Worm (Caenorhabditis elegans): ENCODE data around the gene ZC449.1.

The ZC449.1 gene

ce11 chrX:5004940-5005339, 19.3 kb upstream of the ZC449.1 start, which contains the start of gene hsd-2:
TSS of gene hsd-2 (plus strand) at chrX:5005240.
- TF ChIP-seq ceh-44 (GFP tag; IDR thresholded peaks at IDR 0.05), result no peak
- no peak for TF ChIP-seq fos-1 (tag; optimal IDR thresholded peaks at IDR 0.05)
- TF ChIP-seq ceh-62 (tag; optimal IDR thresholded peaks at IDR 0.05), result no peak
- no peak for TF ChIP-seq zip-11 (GFP tag; IDR thresholded peaks at IDR 0.05)
- no peak for TF ChIP-seq lin-13 (GFP tag; optimal IDR thresholded peaks at IDR 0.05)
- TF ChIP-seq F26F4.8 (GFP tag; conservative IDR thresholded peaks at IDR 0.05), result no peak
- TF ChIP-seq rbr-2 (tag; optimal IDR thresholded peaks at IDR 0.05), result no peak
- no peak for TF ChIP-seq ceh-20 (GFP tag; IDR thresholded peaks at IDR 0.05)
- TF ChIP-seq unc-130 (GFP tag; optimal IDR thresholded peaks at IDR 0.05), result no peak
- TF ChIP-seq tra-1 (GFP tag; IDR thresholded peaks at IDR 0.05), result no peak
- no peak for TF ChIP-seq madf-9 (GFP tag; conservative IDR thresholded peaks at IDR 0.05)
- TF ChIP-seq spr-3 (GFP tag; optimal IDR thresholded peaks at IDR 0.05), result no peak
- no peak for TF ChIP-seq set-16 (GFP tag; IDR thresholded peaks at IDR 0.05)

- TF ChIP-seq pqm-1 (tag; optimal IDR thresholded peaks at IDR 0.05) (peak; percentile 54), fos-1 (tag; optimal IDR thresholded peaks at IDR 0.05) (no peak), daf-16 (GFP tag; optimal IDR thresholded peaks at IDR 0.05) (no peak), daf-16 (tag; optimal IDR thresholded peaks at IDR 0.05) (peak; percentile 42), nhr-28 (tag; optimal IDR thresholded peaks at IDR 0.05) (peak; percentile 32)
Observed at ce11 chrX:5006972-5007371, 17.2 kb upstream of the ZC449.1 start.

- no peak for TF ChIP-seq nhr-102 (tag; optimal IDR thresholded peaks at IDR 0.05)
- TF ChIP-seq mxl-2 (GFP tag; conservative IDR thresholded peaks at IDR 0.05), result no peak
- peak; percentile 17; the same call in 1 of the 2 replicates for TF ChIP-seq dmd-6 (GFP tag; IDR thresholded peaks at IDR 0.05)
- TF ChIP-seq saeg-2 (GFP tag; IDR thresholded peaks at IDR 0.05), result no peak
- no peak for TF ChIP-seq nhr-41 (GFP tag; IDR thresholded peaks at IDR 0.05)
- TF ChIP-seq ceh-62 (tag; optimal IDR thresholded peaks at IDR 0.05), result no peak
- TF ChIP-seq lin-1 (GFP tag; IDR thresholded peaks at IDR 0.05), result no peak
- TF ChIP-seq ctbp-1 (GFP tag; IDR thresholded peaks at IDR 0.05), result no peak
Observed at ce11 chrX:5009000-5009399, 15.2 kb upstream of the ZC449.1 start, which contains the start of gene hsd-3. TSS of gene hsd-3 (plus strand) at chrX:5009300.

DNA sequence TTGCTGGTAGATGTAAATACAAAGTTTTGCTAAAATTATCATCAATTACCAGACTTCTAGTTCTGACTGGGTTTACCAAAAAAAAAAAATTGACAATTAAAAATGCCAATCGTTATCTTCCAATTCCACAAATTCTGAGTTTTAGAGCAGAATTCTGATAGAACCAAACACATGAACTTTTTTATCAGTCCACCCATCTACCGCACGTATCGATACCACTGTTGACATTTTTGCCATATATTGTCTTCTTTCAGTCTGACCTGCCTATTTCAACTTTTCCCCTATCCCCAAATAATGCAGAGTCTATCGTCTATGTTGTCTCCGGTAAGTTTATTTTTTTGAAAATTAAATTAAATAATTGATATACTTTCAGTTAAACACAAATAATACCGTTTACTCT, 10.4 kb upstream of the ZC449.1 start, which contains the start of gene ZC449.7:
TSS of gene ZC449.7 (plus strand) at position 249 of the 400 bp plus-strand sequence.
- TF ChIP-seq aha-1 (tag), result peak; percentile 59
- no peak for TF ChIP-seq nhr-77 (tag; optimal IDR thresholded peaks at IDR 0.05)
- no peak for TF ChIP-seq daf-16 (GFP tag; optimal IDR thresholded peaks at IDR 0.05)
- TF ChIP-seq daf-16 (tag; optimal IDR thresholded peaks at IDR 0.05), result peak; percentile 54
- TF ChIP-seq dmd-6 (GFP tag; IDR thresholded peaks at IDR 0.05), result peak; percentile 30; the same call in 1 of the 2 replicates
- peak; percentile 24 for TF ChIP-seq pqm-1 (tag; optimal IDR thresholded peaks at IDR 0.05)
- peak; percentile 19 for TF ChIP-seq nhr-28 (tag; optimal IDR thresholded peaks at IDR 0.05)

DNA sequence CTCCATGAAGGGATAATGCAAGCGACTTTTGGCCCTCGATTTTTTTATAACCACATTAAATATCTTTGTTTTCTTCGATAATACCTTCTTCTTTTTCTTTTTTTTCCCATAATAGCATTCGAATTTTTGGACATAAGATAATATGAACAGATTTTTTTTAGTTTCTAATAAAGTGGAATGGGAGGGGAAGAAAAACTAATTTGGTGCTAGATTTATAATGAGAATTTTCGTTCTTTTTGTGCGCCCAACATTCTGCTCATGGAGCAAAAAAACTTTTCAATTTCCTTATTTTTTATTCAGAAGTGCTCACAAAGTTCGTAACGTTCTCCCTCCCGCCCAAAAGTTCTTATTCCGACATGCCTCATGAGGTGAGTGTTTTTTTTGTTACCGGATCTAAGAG, 8.4 kb upstream of the ZC449.1 start, which contains the start of gene ZC449.8:
TSS of gene ZC449.8 (plus strand) at position 301 of the 400 bp plus-strand sequence.
- TF ChIP-seq set-16 (GFP tag; IDR thresholded peaks at IDR 0.05) (no peak), tra-1 (GFP tag; IDR thresholded peaks at IDR 0.05) (no peak)

- no peak for TF ChIP-seq ZK546.5 (tag; optimal IDR thresholded peaks at IDR 0.05)
Observed at ce11 chrX:5017591-5017990, 6.6 kb upstream of the ZC449.1 start, which contains the start of gene sek-3. TSS of gene sek-3 (plus strand) at chrX:5017891.

DNA sequence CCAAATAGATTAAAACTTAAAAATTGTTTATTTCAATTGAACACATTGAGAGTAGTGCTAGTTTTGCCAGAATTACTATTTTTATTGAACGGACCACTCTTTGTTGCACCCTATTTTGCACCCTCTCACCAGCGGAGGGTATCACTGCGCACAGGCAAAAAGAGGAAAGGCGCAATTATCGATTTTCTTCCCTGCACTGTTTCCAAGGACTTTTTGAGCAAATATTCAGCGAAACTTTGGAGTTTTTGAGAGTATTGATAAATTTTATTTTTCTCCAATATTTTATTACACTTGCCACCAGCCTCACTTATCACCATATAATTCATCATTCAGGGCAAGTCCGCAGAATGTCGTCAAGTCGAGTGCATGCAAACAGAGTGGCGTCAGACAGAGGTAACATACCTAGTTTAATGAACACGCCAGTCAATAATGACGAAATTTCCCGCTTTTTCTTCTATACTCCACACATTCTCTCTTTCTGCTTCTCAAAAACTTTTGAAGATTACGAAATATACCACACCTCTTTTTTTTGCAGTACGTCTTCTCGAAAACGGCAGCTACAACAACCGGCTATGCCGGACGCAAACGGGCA, 6.1 kb upstream of the ZC449.1 start:
- TF ChIP-seq ceh-28 (tag; optimal IDR thresholded peaks at IDR 0.05) (peak; percentile 28), nhr-11 (tag; optimal IDR thresholded peaks at IDR 0.05) (peak; percentile 23), T20F7.1 (GFP tag; optimal IDR thresholded peaks at IDR 0.05) (no peak), dpl-1 (GFP tag; optimal IDR thresholded peaks at IDR 0.05) (peak; percentile 10), unc-130 (GFP tag; optimal IDR thresholded peaks at IDR 0.05) (no peak), daf-16 (GFP tag; optimal IDR thresholded peaks at IDR 0.05) (no peak), daf-16 (tag; optimal IDR thresholded peaks at IDR 0.05) (peak; percentile 71), mxl-3 (GFP tag; optimal IDR thresholded peaks at IDR 0.05) (peak; percentile 34), madf-9 (GFP tag; conservative IDR thresholded peaks at IDR 0.05) (no peak), ces-1 (GFP tag; optimal IDR thresholded peaks at IDR 0.05) (no peak), egl-43 (GFP tag; IDR thresholded peaks at IDR 0.05) (no peak), T26A8.4 (GFP tag; IDR thresholded peaks at IDR 0.05) (no peak), mdl-1 (tag; optimal IDR thresholded peaks at IDR 0.05) (no peak), hlh-11 (tag; optimal IDR thresholded peaks at IDR 0.05) (peak; percentile 53), pqm-1 (tag; optimal IDR thresholded peaks at IDR 0.05) (peak; percentile 61), unc-62 (GFP tag; optimal IDR thresholded peaks at IDR 0.05 in 1 of 2) (peak in 1 of 2 experiments; percentile 24), unc-62 (tag; optimal IDR thresholded peaks at IDR 0.05) (no peak), dmd-6 (GFP tag; IDR thresholded peaks at IDR 0.05) (peak; percentile 47; the same call in 1 of the 2 replicates)

All from whole organism, L4 larva.